Worm (Caenorhabditis elegans): ENCODE results near the gene F56D6.9.
A peak's percentile ranks its signal among the peaks of the same experiment; 100 is the strongest.

The F56D6.9 gene

DNA sequence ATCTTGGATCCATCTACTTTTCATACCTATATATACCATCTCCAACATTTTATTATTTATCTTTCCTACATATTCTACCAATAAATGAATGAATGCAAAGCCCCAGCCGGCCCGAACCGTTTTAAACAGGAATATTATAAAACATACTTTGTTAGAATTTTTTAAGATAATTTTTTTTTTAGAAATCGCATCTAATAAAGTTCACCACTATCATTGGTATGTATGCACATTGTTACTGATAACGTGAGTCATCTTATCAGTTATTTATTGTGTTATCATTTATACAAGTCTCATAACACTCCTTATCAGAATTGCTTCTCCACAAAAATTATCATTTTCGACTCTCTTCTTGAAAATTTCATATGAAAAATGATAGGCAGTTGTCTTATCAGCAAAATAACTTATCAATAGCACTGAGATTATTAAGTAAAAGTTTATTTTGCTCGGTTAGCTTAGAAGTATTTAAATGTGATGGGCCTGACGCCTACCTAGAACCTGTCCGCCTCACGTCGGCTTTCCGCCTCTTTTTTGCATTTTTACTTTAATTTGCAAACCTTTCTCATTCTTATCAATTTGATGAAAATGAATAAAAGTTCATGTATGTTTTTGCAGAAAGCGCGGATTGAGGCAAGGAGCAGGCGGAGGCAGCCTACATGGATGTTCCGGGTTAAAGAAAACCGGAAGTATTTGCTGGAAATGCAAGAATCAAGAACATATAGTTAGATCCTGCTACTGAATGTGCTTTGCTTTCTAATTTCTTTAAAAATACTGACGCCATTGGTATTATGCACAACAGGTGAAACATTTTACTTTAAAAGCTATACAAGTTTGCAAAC lies 7.8 kb downstream of the F56D6.9 start, which contains the start of gene srz-62:
srz-62 (plus strand) TSS at position 786 of the 836 bp plus-strand sequence.
- TF ChIP-seq ceh-14 (tag; optimal IDR thresholded peaks at IDR 0.05) (no peak), elt-2 (tag; optimal IDR thresholded peaks at IDR 0.05) (peak; percentile 100), pqm-1 (tag; optimal IDR thresholded peaks at IDR 0.05) (peak; percentile 82), zip-5 (tag; optimal IDR thresholded peaks at IDR 0.05) (peak; percentile 20)

DNA sequence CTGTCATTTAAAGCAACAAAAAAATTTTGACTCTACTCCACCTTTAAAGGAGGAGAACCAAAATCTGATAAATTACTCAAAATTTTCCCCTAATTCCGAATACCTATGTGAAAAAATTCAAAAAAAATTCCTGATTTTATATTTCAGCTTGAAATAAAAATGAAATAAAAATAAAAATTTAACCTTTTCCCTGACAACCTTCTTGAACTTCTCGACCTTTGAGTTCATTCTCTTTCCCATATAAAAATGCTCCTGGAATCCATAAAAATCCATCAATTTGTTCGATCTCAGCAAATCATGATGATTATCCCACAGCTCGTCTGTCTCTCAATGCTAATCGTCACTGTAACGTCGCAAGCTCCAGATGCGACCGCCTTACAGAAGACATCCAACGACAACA lies 10.8 kb downstream of the F56D6.9 start, which contains the start of gene F56D6.6:
F56D6.6 (plus strand) TSS at position 301 of the 400 bp plus-strand sequence.
- TF ChIP-seq unc-86 (tag; optimal IDR thresholded peaks at IDR 0.05) (no peak), ceh-2 (tag; optimal IDR thresholded peaks at IDR 0.05) (no peak), pag-3 (tag; optimal IDR thresholded peaks at IDR 0.05; ENCODE audit: borderline replicate concordance) (no peak), K02D7.2 (tag; optimal IDR thresholded peaks at IDR 0.05) (no peak), ceh-24 (tag; optimal IDR thresholded peaks at IDR 0.05) (no peak), dmd-4 (tag; optimal IDR thresholded peaks at IDR 0.05; ENCODE audit: borderline replicate concordance) (no peak), ref-2 (tag; optimal IDR thresholded peaks at IDR 0.05) (no peak), ama-1 (optimal IDR thresholded peaks at IDR 0.05) (no peak), rnt-1 (tag; optimal IDR thresholded peaks at IDR 0.05) (no peak), ceh-30 (tag; optimal IDR thresholded peaks at IDR 0.05) (no peak), tbx-2 (tag; optimal IDR thresholded peaks at IDR 0.05) (no peak), pha-4 (tag; optimal IDR thresholded peaks at IDR 0.05) (no peak), fax-1 (tag; optimal IDR thresholded peaks at IDR 0.05) (no peak), dve-1 (tag; optimal IDR thresholded peaks at IDR 0.05) (no peak), ceh-18 (tag; optimal IDR thresholded peaks at IDR 0.05) (no peak), ceh-19 (GFP tag; optimal IDR thresholded peaks at IDR 0.05) (no peak), ceh-9 (tag; optimal IDR thresholded peaks at IDR 0.05) (no peak), lin-11 (tag; optimal IDR thresholded peaks at IDR 0.05) (no peak), unc-3 (GFP tag; conservative IDR thresholded peaks at IDR 0.05) (no peak), unc-3 (tag; optimal IDR thresholded peaks at IDR 0.05) (no peak), elt-4 (tag; optimal IDR thresholded peaks at IDR 0.05) (no peak)

DNA sequence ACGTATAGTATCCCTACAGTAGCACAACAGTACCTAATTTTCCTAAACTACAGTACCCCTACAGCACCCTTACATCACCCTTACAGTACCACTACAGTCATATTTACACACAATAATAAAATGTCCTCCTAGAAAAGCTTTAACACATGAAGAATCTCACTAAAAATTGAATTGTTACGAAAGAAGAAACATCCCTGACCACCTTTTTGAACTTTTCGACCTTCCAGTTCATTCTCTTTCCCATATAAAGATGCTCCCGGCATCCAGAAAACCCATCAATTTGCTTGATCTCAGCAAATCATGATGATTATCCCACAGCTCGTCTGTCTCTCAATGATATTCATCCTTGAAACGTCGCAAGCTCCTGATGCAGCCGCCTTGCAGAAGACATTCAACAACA lies 12.5 kb downstream of the F56D6.9 start, which contains the start of gene F56D6.21:
F56D6.21 (plus strand) TSS at position 301 of the 400 bp plus-strand sequence.
- TF ChIP-seq ceh-22 (tag; optimal IDR thresholded peaks at IDR 0.05), result no peak
- no peak for TF ChIP-seq pha-2 (tag; optimal IDR thresholded peaks at IDR 0.05)
- no peak for TF ChIP-seq zip-5 (tag; optimal IDR thresholded peaks at IDR 0.05)
- TF ChIP-seq hlh-13 (GFP tag; optimal IDR thresholded peaks at IDR 0.05), result no peak
- no peak for TF ChIP-seq fkh-6 (tag; optimal IDR thresholded peaks at IDR 0.05)
- TF ChIP-seq nfya-1 (tag; optimal IDR thresholded peaks at IDR 0.05), result no peak
- TF ChIP-seq ama-1 (optimal IDR thresholded peaks at IDR 0.05), result no peak
- no peak for TF ChIP-seq Y22D7AL.16 (tag; optimal IDR thresholded peaks at IDR 0.05)
- TF ChIP-seq sdc-2 (tag; optimal IDR thresholded peaks at IDR 0.05), result no peak
- TF ChIP-seq elt-2 (tag; optimal IDR thresholded peaks at IDR 0.05), result no peak
- TF ChIP-seq unc-55 (GFP tag; optimal IDR thresholded peaks at IDR 0.05), result no peak
- no peak for TF ChIP-seq K09A11.1 (tag; optimal IDR thresholded peaks at IDR 0.05; ENCODE audit: insufficient read depth)
- no peak for TF ChIP-seq dve-1 (tag; optimal IDR thresholded peaks at IDR 0.05)
- TF ChIP-seq F13H6.1 (tag; optimal IDR thresholded peaks at IDR 0.05), result no peak
- no peak for TF ChIP-seq ref-2 (tag; optimal IDR thresholded peaks at IDR 0.05)
- TF ChIP-seq lim-6 (tag; optimal IDR thresholded peaks at IDR 0.05), result no peak
- TF ChIP-seq unc-3 (GFP tag; conservative IDR thresholded peaks at IDR 0.05), result no peak
- TF ChIP-seq unc-3 (tag; optimal IDR thresholded peaks at IDR 0.05), result no peak
- no peak for TF ChIP-seq C38D4.7 (GFP tag; optimal IDR thresholded peaks at IDR 0.05)
- TF ChIP-seq ztf-16 (tag; optimal IDR thresholded peaks at IDR 0.05), result no peak
- no peak for TF ChIP-seq unc-86 (tag; optimal IDR thresholded peaks at IDR 0.05)
